Worm (Caenorhabditis elegans) whole organism, L4/young adult: ENCODE data around the gene phyh-1.
"Not testable (repeated sequence)": the region's sequence is repeated elsewhere in the genome, so short reads cannot be mapped to it uniquely, and the experiment has no call there.

Source experiments
- W03F9.2 ChIP-seq: fragments of 150-350 bp; optimal IDR thresholded peaks from 2 replicates; lab custom pipeline; 2014; ENCODE audit warnings: missing biosample characterization, missing genetic modification characterization
- dao-5 ChIP-seq: sonication (generic microtip); optimal IDR thresholded peaks from 2 replicates; lab custom pipeline; 2016; ENCODE audit warnings: missing genotype, missing genetic modification characterization, moderate library complexity, missing compliant biosample characterization
- him-1 ChIP-seq: sonication (generic microtip); optimal IDR thresholded peaks from 2 replicates; lab custom pipeline; 2016; ENCODE audit warnings: missing genotype, missing genetic modification reagents, missing genetic modification characterization, missing compliant biosample characterization

The phyh-1 gene

ce11 chrIV:17259310-17259709, at the start of gene phyh-1:
TSS of gene phyh-1 (minus strand) at chrIV:17259410.
- no peak for TF ChIP-seq dao-5 (tag; lab: Kevin White, UChicago)
- no peak for TF ChIP-seq W03F9.2 (tag; lab: Kevin White, UChicago)
- no peak for TF ChIP-seq him-1 (tag; lab: Kevin White, UChicago)

- TF ChIP-seq W03F9.2 (tag; lab: Kevin White, UChicago) = no peak
- no peak for TF ChIP-seq dao-5 (tag; lab: Kevin White, UChicago)
- no peak for TF ChIP-seq him-1 (tag; lab: Kevin White, UChicago)
These were observed 49.0 kb upstream of the phyh-1 start, which contains the start of gene T28F3.9 for ce11 chrIV:17308211-17308610. TSS of gene T28F3.9 (plus strand) at chrIV:17308511.

- TF ChIP-seq W03F9.2, him-1, dao-5 (tag; lab: Kevin White, UChicago): not testable (repeated sequence)
These were observed 48.0 kb upstream of the phyh-1 start, which contains the start of gene T28F3.8 for ce11 chrIV:17307223-17307622. TSS of gene T28F3.8 (minus strand) at chrIV:17307323.

- TF ChIP-seq W03F9.2 (tag; lab: Kevin White, UChicago) (no peak), him-1 (tag; lab: Kevin White, UChicago) (no peak)
These were observed 42.7 kb upstream of the phyh-1 start, which contains the start of gene ifta-2 for ce11 chrIV:17301933-17302332. TSS of gene ifta-2 (minus strand) at chrIV:17302033.

- TF ChIP-seq him-1 (tag; lab: Kevin White, UChicago) (no peak), W03F9.2 (tag; lab: Kevin White, UChicago) (no peak), dao-5 (tag; lab: Kevin White, UChicago) (no peak)
These were observed 35.3 kb upstream of the phyh-1 start, which contains the start of gene T28F3.5 for ce11 chrIV:17294489-17294888. TSS of gene T28F3.5 (plus strand) at chrIV:17294789.

ce11 chrIV:17293679-17294078, 34.5 kb upstream of the phyh-1 start:
- TF ChIP-seq W03F9.2 (tag; lab: Kevin White, UChicago) = no peak

- TF ChIP-seq dao-5 (tag; lab: Kevin White, UChicago) (no peak), W03F9.2 (tag; lab: Kevin White, UChicago) (no peak), him-1 (tag; lab: Kevin White, UChicago) (no peak)
These were observed 33.9 kb upstream of the phyh-1 start for ce11 chrIV:17293068-17293467.

- TF ChIP-seq him-1 (tag; lab: Kevin White, UChicago) (no peak), dao-5 (tag; lab: Kevin White, UChicago) (no peak), W03F9.2 (tag; lab: Kevin White, UChicago) (no peak)
These were observed 33.1 kb upstream of the phyh-1 start for ce11 chrIV:17292350-17292749.

ce11 chrIV:17291629-17292199, 32.5 kb upstream of the phyh-1 start, which contains the start of the genes T28F3.11 and slc-17.4:
TSS of gene T28F3.11 (minus strand) at chrIV:17291679.
TSS of gene slc-17.4 (minus strand) at chrIV:17291733.
- TF ChIP-seq him-1 (tag; lab: Kevin White, UChicago) = no peak
- no peak for TF ChIP-seq W03F9.2 (tag; lab: Kevin White, UChicago)
- TF ChIP-seq dao-5 (tag; lab: Kevin White, UChicago) = no peak

ce11 chrIV:17287908-17288675, 28.9 kb upstream of the phyh-1 start, which contains the start of gene zipt-7.1:
TSS of gene zipt-7.1 (minus strand) at chrIV:17288139.
- TF ChIP-seq him-1 (tag; lab: Kevin White, UChicago) (no peak), W03F9.2 (tag; lab: Kevin White, UChicago) (no peak), dao-5 (tag; lab: Kevin White, UChicago) (no peak)

- no peak for TF ChIP-seq him-1 (tag; lab: Kevin White, UChicago)
- no peak for TF ChIP-seq dao-5 (tag; lab: Kevin White, UChicago)
- no peak for TF ChIP-seq W03F9.2 (tag; lab: Kevin White, UChicago)
These were observed 26.1 kb upstream of the phyh-1 start for ce11 chrIV:17285263-17285662.

- TF ChIP-seq him-1 (tag; lab: Kevin White, UChicago) = no peak
- TF ChIP-seq W03F9.2 (tag; lab: Kevin White, UChicago) = no peak
- no peak for TF ChIP-seq dao-5 (tag; lab: Kevin White, UChicago)
These were observed 24.9 kb upstream of the phyh-1 start, which contains the start of gene nra-1 for ce11 chrIV:17284099-17284498. TSS of gene nra-1 (minus strand) at chrIV:17284199.
